Worm (Caenorhabditis elegans) whole organism, early embryonic: Measurements from ENCODE around the gene M163.5.

Experiments used
- B0310.2 ChIP-seq: sonication (generic microtip); optimal IDR thresholded peaks from 2 replicates; lab custom pipeline; 2016; ENCODE audit warnings: mild to moderate bottlenecking, missing genetic modification characterization, missing compliant biosample characterization
- F13C5.2 ChIP-seq: sonication (generic microtip); optimal IDR thresholded peaks from 2 replicates; lab custom pipeline; 2017; ENCODE audit warnings: mild to moderate bottlenecking, missing genetic modification characterization, inconsistent platforms, missing compliant biosample characterization
- aly-1 ChIP-seq: sonication (generic microtip); optimal IDR thresholded peaks from 2 replicates; lab custom pipeline; 2016; ENCODE audit warnings: missing genetic modification characterization, missing compliant biosample characterization
- ama-1 ChIP-seq: fragments of 150-350 bp; optimal IDR thresholded peaks from 2 replicates; lab custom pipeline; 2014
- ceh-13 ChIP-seq: fragments of 200-800 bp; sonication (Bioruptor generic); optimal IDR thresholded peaks from 2 replicates; lab custom pipeline; 2018; ENCODE audit warnings: mild to moderate bottlenecking, missing genetic modification characterization, missing compliant biosample characterization
- ceh-36 ChIP-seq: sonication (generic microtip); optimal IDR thresholded peaks from 2 replicates; lab custom pipeline; 2016; ENCODE audit warnings: missing genetic modification characterization, inconsistent platforms, missing compliant biosample characterization
- ets-7 ChIP-seq: sonication (generic microtip); optimal IDR thresholded peaks from 2 replicates; lab custom pipeline; 2016; ENCODE audit warnings: missing genotype, missing genetic modification characterization, missing compliant biosample characterization
- flt-1 ChIP-seq: fragments of 200-800 bp; sonication (Bioruptor generic); IDR thresholded peaks from 2 replicates; pipeline ENCODE4 v1.3.6; 2022; ENCODE audit warnings: missing genetic modification characterization, missing compliant biosample characterization
- hmbx-1 ChIP-seq: sonication (generic microtip); optimal IDR thresholded peaks from 2 replicates; lab custom pipeline; 2016; ENCODE audit warnings: mild to moderate bottlenecking, missing genetic modification characterization, missing compliant biosample characterization
- hmg-4 ChIP-seq: fragments of 200-800 bp; sonication (Bioruptor generic); optimal IDR thresholded peaks from 2 replicates; lab custom pipeline; 2018; ENCODE audit warnings: mild to moderate bottlenecking, missing genetic modification characterization, missing compliant biosample characterization
- hnd-1 ChIP-seq: sonication (generic microtip); optimal IDR thresholded peaks from 2 replicates; lab custom pipeline; 2016; ENCODE audit warnings: missing genetic modification characterization, missing compliant biosample characterization
- pes-1 ChIP-seq: fragments of 200-800 bp; sonication (Bioruptor generic); IDR thresholded peaks from 2 replicates; pipeline ENCODE4 v1.3.6; 2022; ENCODE audit warnings: missing genetic modification reagents, missing genetic modification characterization, missing compliant biosample characterization
- scrt-1 ChIP-seq: fragments of 200-800 bp; sonication (Bioruptor generic); IDR thresholded peaks from 2 replicates; pipeline ENCODE4 v1.3.6; 2022; ENCODE audit warnings: missing genetic modification characterization, missing compliant biosample characterization
- sea-1 ChIP-seq: fragments of 200-800 bp; sonication (Bioruptor generic); conservative IDR thresholded peaks from 2 replicates; pipeline ENCODE4 v1.3.6; 2022; ENCODE audit warnings: missing genetic modification characterization, missing compliant biosample characterization
- tbx-11 ChIP-seq: fragments of 200-800 bp; sonication (Bioruptor generic); IDR thresholded peaks from 2 replicates; pipeline ENCODE4 v1.3.6; 2022; ENCODE audit warnings: missing genetic modification characterization, missing compliant biosample characterization
- tbx-37 ChIP-seq: fragments of 200-800 bp; sonication (Bioruptor generic); conservative IDR thresholded peaks from 2 replicates; pipeline ENCODE4 v1.3.6; 2022; ENCODE audit warnings: missing genetic modification reagents, missing genetic modification characterization, missing compliant biosample characterization
- tra-4 ChIP-seq: sonication (generic microtip); optimal IDR thresholded peaks from 2 replicates; lab custom pipeline; 2017; ENCODE audit warnings: missing genetic modification characterization, missing compliant biosample characterization

Gene M163.5

DNA sequence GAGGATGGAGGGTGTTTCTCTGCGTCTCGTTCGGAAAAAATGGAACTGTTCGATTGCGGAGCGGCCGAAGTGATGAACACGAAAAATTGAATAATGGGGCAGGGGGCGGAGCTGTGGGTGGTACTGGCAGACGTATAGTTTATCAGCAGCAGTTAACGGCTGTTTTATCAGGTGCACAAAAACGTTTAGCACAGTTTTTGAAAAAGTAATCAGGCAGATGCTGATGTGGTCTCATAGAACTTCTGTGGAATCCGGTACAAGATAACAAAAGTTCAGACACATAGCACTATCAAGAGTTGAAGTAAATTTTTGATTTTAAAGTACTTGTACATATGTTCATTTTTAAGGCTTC, 30.7 kb downstream of the M163.5 start:
- TF ChIP-seq pes-1 (GFP tag; lab: Robert Waterston, UW) (0 out of 2 replicates have a peak, but pooled peaks have one; percentile 0), sea-1 (GFP tag; lab: Robert Waterston, UW) (no peak)

DNA sequence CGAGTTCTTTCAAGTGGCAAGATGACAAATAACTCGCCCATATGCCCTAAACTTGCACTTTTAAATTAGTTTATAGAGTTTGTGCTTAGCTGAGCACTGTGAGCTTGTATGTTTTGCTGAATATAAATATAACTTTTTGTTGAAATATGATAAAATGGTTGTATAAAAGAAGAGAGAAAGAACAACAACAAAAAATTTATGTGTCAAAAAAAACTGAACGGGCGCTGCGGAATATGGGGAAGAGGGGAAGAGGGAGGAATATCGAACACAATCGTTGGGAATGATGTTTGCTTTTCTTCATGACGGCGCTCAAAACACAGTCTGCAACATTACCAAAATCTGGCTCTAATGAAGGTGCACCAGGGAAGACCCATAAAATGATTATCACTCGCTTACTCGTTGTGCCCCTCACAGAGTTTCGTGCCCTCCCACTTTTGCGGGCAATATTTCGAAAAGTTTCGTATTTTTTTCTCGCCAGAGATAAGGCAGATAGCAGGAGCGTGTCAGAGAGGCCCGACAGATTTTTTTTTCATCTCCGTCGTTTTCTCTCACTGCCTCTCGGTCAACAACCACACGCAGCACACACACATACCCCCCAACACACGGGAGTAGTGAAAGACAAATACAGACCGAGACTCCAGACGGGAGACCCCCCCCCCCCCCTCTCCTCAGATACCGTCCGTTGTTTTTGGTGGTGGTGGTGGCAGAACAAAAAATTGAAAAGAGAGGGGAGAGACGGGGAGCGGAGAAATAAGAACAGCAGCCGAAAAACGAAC, 31.9 kb downstream of the M163.5 start:
- TF ChIP-seq F13C5.2 (tag; lab: Kevin White, UChicago): no peak
- TF ChIP-seq hmg-4 (GFP tag; lab: Kevin White, UChicago): peak; percentile 82
- 0 out of 2 replicates have a peak, but pooled peaks have one; percentile 40 for TF ChIP-seq sea-1 (GFP tag; lab: Robert Waterston, UW)
- no peak for TF ChIP-seq B0310.2 (tag; lab: Kevin White, UChicago)
- TF ChIP-seq ets-7 (tag; lab: Kevin White, UChicago): no peak
- no peak for TF ChIP-seq tbx-37 (GFP tag; lab: Robert Waterston, UW)
- no peak for TF ChIP-seq ceh-13 (GFP tag; lab: Kevin White, UChicago)

- no peak for TF ChIP-seq scrt-1 (GFP tag; lab: Robert Waterston, UW)
- no peak for TF ChIP-seq tbx-11 (GFP tag; lab: Robert Waterston, UW)
- no peak for TF ChIP-seq ceh-36 (tag; lab: Kevin White, UChicago)
- no peak for TF ChIP-seq ceh-13 (GFP tag; lab: Kevin White, UChicago)
- TF ChIP-seq pes-1 (GFP tag; lab: Robert Waterston, UW): no peak
- TF ChIP-seq ama-1 (lab: Kevin White, UChicago): no peak
- no peak for TF ChIP-seq ets-7 (tag; lab: Kevin White, UChicago)
- no peak for TF ChIP-seq F13C5.2 (tag; lab: Kevin White, UChicago)
- TF ChIP-seq aly-1: no peak
These were observed 34.2 kb downstream of the M163.5 start for ce11 chrX:14507992-14508391.

DNA sequence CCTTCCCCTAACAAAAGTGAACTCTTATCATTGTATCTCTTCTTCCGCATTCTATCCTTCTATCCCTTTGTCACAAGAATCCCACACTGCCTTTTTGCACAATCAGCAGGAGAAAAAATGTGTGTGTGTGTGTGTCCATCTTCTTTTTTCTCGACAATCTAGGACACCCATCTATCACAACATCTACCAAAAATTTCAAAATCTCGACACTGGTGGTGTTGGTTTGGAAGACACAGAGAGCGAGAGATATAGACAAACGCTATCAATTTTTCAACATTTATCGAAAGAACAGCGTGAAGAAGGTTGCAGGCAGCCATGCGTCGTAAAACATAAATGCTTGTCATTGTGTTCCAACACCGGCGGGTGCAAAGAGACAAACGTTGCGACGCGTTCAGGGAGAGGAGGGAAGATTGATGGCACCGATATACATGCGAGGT, 35.0 kb downstream of the M163.5 start:
- TF ChIP-seq sea-1 (GFP tag; lab: Robert Waterston, UW) (no peak), tra-4 (no peak), B0310.2 (tag; lab: Kevin White, UChicago) (no peak), pes-1 (GFP tag; lab: Robert Waterston, UW) (no peak), scrt-1 (GFP tag; lab: Robert Waterston, UW) (no peak)

DNA sequence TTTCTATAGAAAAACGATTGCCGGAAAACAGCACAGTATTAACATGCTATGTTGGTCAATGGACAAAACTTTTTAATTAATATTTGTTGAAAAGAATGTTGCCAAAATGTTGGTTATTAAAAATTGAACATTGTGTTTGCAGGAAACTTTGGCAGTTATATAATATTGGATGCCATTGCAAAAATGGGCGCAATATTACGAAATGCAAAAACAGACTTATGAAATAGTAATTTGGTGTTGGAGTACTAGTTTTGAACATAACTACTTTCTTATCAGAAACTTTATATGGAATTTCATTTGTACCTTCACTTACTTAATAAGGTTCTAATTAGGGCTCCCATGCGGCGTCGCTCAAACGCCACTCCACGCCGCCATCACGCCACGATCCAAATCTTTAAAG, 36.5 kb downstream of the M163.5 start:
- TF ChIP-seq hmbx-1 (tag; lab: Kevin White, UChicago) (no peak), tbx-11 (GFP tag; lab: Robert Waterston, UW) (no peak), sea-1 (GFP tag; lab: Robert Waterston, UW) (no peak), tra-4 (no peak), ama-1 (lab: Kevin White, UChicago) (no peak), pes-1 (GFP tag; lab: Robert Waterston, UW) (no peak)

DNA sequence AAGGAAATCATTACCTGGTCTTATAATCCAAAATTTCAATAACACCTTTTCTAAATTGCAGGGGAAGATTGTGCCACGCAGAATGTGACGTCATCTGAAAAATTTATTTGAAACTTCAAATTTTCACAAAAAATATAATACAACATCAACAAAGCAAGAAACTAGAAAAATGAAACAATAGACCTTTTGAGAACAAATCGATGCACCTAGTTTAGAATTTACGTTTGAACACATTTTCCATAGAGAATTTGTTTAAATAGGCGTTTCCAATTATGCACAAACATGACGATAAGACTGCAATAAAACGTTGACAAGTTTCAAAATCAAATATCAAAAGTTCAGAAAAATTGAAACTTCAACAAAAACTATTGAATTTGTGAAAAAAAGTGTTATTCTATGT, 39.0 kb downstream of the M163.5 start, which contains the start of gene fbxa-141:
Gene fbxa-141 (minus strand): TSS at position 101 of the 400 bp plus-strand sequence.
- TF ChIP-seq ama-1 (lab: Kevin White, UChicago): no peak
- no peak for TF ChIP-seq pes-1 (GFP tag; lab: Robert Waterston, UW)
- no peak for TF ChIP-seq ceh-13 (GFP tag; lab: Kevin White, UChicago)
- no peak for TF ChIP-seq sea-1 (GFP tag; lab: Robert Waterston, UW)
- TF ChIP-seq tra-4: no peak
- TF ChIP-seq aly-1: no peak
- no peak for TF ChIP-seq hmbx-1 (tag; lab: Kevin White, UChicago)
- TF ChIP-seq tbx-11 (GFP tag; lab: Robert Waterston, UW): no peak
- TF ChIP-seq scrt-1 (GFP tag; lab: Robert Waterston, UW): no peak
- no peak for TF ChIP-seq hnd-1
- no peak for TF ChIP-seq ets-7 (tag; lab: Kevin White, UChicago)
- TF ChIP-seq F13C5.2 (tag; lab: Kevin White, UChicago): no peak

ce11 chrX:14513462-14513861, 39.6 kb downstream of the M163.5 start:
- peak; percentile 5 for TF ChIP-seq ceh-36 (tag; lab: Kevin White, UChicago)
- TF ChIP-seq hmg-4 (GFP tag; lab: Kevin White, UChicago): no peak
- no peak for TF ChIP-seq flt-1 (GFP tag; lab: Robert Waterston, UW)

DNA sequence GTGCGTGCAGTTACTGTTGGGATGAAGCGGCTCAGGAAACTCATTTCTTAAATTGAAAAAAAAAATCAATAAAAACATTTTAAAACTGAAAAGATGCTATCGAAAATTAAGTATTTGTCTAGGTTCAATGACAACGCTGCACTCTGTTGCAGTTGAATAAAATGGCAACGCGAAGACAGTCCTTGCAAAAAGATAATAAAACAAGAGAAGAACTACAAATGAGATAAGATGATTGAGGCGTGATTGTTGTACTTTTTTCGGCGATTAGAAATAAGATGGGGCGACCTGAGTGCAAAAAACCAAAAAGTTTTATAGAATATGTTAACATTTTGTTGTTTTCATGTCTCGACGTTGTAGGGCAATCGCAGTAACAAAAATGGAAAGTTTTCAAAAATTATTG, 41.2 kb downstream of the M163.5 start, which contains the start of gene gcsh-1:
Gene gcsh-1 (minus strand): TSS at position 46 of the 400 bp plus-strand sequence.
- no peak for TF ChIP-seq aly-1
- no peak for TF ChIP-seq hnd-1
- no peak for TF ChIP-seq scrt-1 (GFP tag; lab: Robert Waterston, UW)
- no peak for TF ChIP-seq flt-1 (GFP tag; lab: Robert Waterston, UW)
- no peak for TF ChIP-seq B0310.2 (tag; lab: Kevin White, UChicago)
- TF ChIP-seq tra-4: no peak
- no peak for TF ChIP-seq ama-1 (lab: Kevin White, UChicago)
- no peak for TF ChIP-seq tbx-11 (GFP tag; lab: Robert Waterston, UW)
- TF ChIP-seq ets-7 (tag; lab: Kevin White, UChicago): no peak
- TF ChIP-seq hmg-4 (GFP tag; lab: Kevin White, UChicago): no peak
- no peak for TF ChIP-seq sea-1 (GFP tag; lab: Robert Waterston, UW)
- no peak for TF ChIP-seq F13C5.2 (tag; lab: Kevin White, UChicago)
- TF ChIP-seq tbx-37 (GFP tag; lab: Robert Waterston, UW): no peak
- no peak for TF ChIP-seq ceh-13 (GFP tag; lab: Kevin White, UChicago)
- no peak for TF ChIP-seq ceh-36 (tag; lab: Kevin White, UChicago)
- no peak for TF ChIP-seq hmbx-1 (tag; lab: Kevin White, UChicago)
- TF ChIP-seq pes-1 (GFP tag; lab: Robert Waterston, UW): no peak
